Worm (Caenorhabditis elegans): Measurements from ENCODE around the gene srz-12.

DNA sequence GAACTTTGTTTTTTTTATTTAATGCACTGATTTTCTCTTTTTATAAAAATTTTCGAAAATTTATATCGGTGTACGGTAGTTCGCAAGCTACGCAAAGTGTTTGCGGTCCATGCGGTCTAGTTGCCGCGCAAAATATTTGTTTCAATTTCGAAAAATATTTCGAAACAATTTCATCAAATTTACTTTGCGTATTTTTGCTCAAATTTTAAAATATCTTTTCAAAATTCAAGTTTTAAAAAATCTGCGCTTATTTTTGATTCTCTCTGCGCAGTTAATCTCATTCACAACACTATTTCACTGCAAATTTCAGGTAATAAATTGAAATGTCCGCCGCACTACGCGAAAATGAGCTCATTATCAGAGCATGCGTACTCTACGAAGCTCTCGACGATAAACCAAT, 4.9 kb upstream of the srz-12 start, which contains the start of gene fbxa-197:
- TF ChIP-seq cog-1 (tag; optimal IDR thresholded peaks at IDR 0.05) (no peak), med-1 (GFP tag; optimal IDR thresholded peaks at IDR 0.05; ENCODE audit: insufficient read depth) (no peak), ztf-29 (GFP tag; IDR thresholded peaks at IDR 0.05) (no peak)

All from whole organism, midembryonic.